Fruit fly (Drosophila melanogaster) whole organism, adult: ENCODE results near the gene Tsr1.

Experiments
- CG1620 ChIP-seq: fragments of 200-800 bp; sonication (Bioruptor generic); optimal IDR thresholded peaks from 2 replicates; lab custom pipeline; 2016; ENCODE audit warnings: missing biosample characterization, missing genetic modification characterization
- CG33017 ChIP-seq: fragments of 200-800 bp; sonication (Bioruptor generic); optimal IDR thresholded peaks from 2 replicates; lab custom pipeline; 2018; ENCODE audit warnings: missing biosample characterization, mild to moderate bottlenecking, missing genetic modification characterization, moderate library complexity
- Clk ChIP-seq: fragments of 200-800 bp; sonication (Bioruptor generic); optimal IDR thresholded peaks from 2 replicates; lab custom pipeline; 2017; ENCODE audit warnings: missing biosample characterization, missing genetic modification characterization
- Crg-1 ChIP-seq: fragments of 200-800 bp; sonication (Bioruptor generic); optimal IDR thresholded peaks from 2 replicates; lab custom pipeline; 2016; ENCODE audit warnings: missing biosample characterization, missing genetic modification characterization
- bab1 ChIP-seq: fragments of 200-800 bp; sonication (Bioruptor generic); optimal IDR thresholded peaks from 3 replicates; lab custom pipeline; 2019; ENCODE audit warnings: missing biosample characterization, mild to moderate bottlenecking, missing genetic modification characterization, moderate library complexity
- cic ChIP-seq: fragments of 200-800 bp; sonication (Bioruptor generic); optimal IDR thresholded peaks from 2 replicates; lab custom pipeline; 2017; ENCODE audit warnings: missing biosample characterization, mild to moderate bottlenecking, missing genetic modification characterization, moderate library complexity
- cnc ChIP-seq, 2 experiments: fragments of >200 bp; optimal IDR thresholded peaks; 2 replicates each; lab custom pipeline; 2017
- kay ChIP-seq: fragments of 200-800 bp; sonication (Bioruptor generic); peaks from one replicate; lab custom pipeline; 2016; ENCODE audit warnings: missing biosample characterization, missing genetic modification characterization, borderline replicate concordance
- ovo ChIP-seq: fragments of 200-800 bp; sonication (Bioruptor generic); optimal IDR thresholded peaks from 2 replicates; lab custom pipeline; 2016; ENCODE audit warnings: missing biosample characterization, missing genetic modification characterization
- pad ChIP-seq: fragments of 200-800 bp; sonication (Bioruptor generic); optimal IDR thresholded peaks from 3 replicates; lab custom pipeline; 2017; ENCODE audit warnings: missing biosample characterization, missing genetic modification characterization, mild to moderate bottlenecking, moderate library complexity, missing genetic modification reagents

- TF ChIP-seq CG33017 (tag; lab: Kevin White, UChicago), result no peak
- no peak for TF ChIP-seq Crg-1 (GFP tag; lab: Kevin White, UChicago)
- no peak for TF ChIP-seq CG1620
- no peak for TF ChIP-seq pad (GFP tag; lab: Kevin White, UChicago)
- no peak for TF ChIP-seq Clk
- no peak for TF ChIP-seq cic (GFP tag; lab: Kevin White, UChicago)
- no peak for TF ChIP-seq bab1 (GFP tag; lab: Kevin White, UChicago)
- TF ChIP-seq kay (GFP tag; lab: Kevin White, UChicago), result no peak
- TF ChIP-seq ovo, result no peak
- no peak for TF ChIP-seq cnc (optimal IDR thresholded peaks at IDR 0.05; lab: Kevin White, UChicago)
These were observed 42.3 kb upstream of the Tsr1 start, which contains the start of gene Cpr78Ca for dm6 chr3L:21292700-21293099.
